Fruit fly (Drosophila melanogaster) whole organism: Measurements from ENCODE around the gene CG12991.

ENCODE experiments used
- CG8478 ChIP-seq: fragments of >200 bp; optimal IDR thresholded peaks from 2 replicates; lab custom pipeline; 2018; ENCODE audit warnings: inconsistent platforms
- Dll ChIP-seq: fragments of >200 bp; optimal IDR thresholded peaks from 2 replicates; lab custom pipeline; 2017
- pan ChIP-seq: fragments of >200 bp; optimal IDR thresholded peaks from 2 replicates; lab custom pipeline; 2017

- TF ChIP-seq pan (lab: Kevin White, UChicago) (no peak), Dll (lab: Kevin White, UChicago) (no peak), CG8478 (no peak)
Measured at dm6 chrX:17622187-17622586, 42.5 kb downstream of the CG12991 start.
